Worm (Caenorhabditis elegans): ENCODE results near the gene ZK945.8.

ce11 chrII:10122465-10122864, 14.0 kb downstream of the ZK945.8 start, which contains the start of gene F27E5.7:
- TF ChIP-seq ztf-1 (GFP tag; conservative IDR thresholded peaks at IDR 0.05) (no peak), egl-27 (tag; optimal IDR thresholded peaks at IDR 0.05) (no peak), nhr-23 (tag; optimal IDR thresholded peaks at IDR 0.05) (no peak), unc-62 (GFP tag; optimal IDR thresholded peaks at IDR 0.05) (no peak), lin-13 (GFP tag; optimal IDR thresholded peaks at IDR 0.05) (no peak), blmp-1 (tag; optimal IDR thresholded peaks at IDR 0.05; ENCODE audit: insufficient read depth) (no peak)

All from whole organism, L2 larva.